Worm (Caenorhabditis elegans) whole organism, young adult: ENCODE measurements around the gene ttr-45.

Experiments used
- C06A6.2 ChIP-seq: fragments of 200-800 bp; sonication (Bioruptor generic); conservative IDR thresholded peaks from 2 replicates; pipeline ENCODE4 v1.3.6; 2022; ENCODE audit warnings: missing genetic modification characterization, missing compliant biosample characterization
- F10E7.11 ChIP-seq: sonication (generic microtip); optimal IDR thresholded peaks from 2 replicates; lab custom pipeline; 2017; ENCODE audit warnings: mild to moderate bottlenecking, missing genetic modification characterization, moderate library complexity, missing compliant biosample characterization
- F33H1.4 ChIP-seq: fragments of 200-800 bp; sonication (Bioruptor generic); IDR thresholded peaks from 2 replicates; pipeline ENCODE4 v1.3.6; 2022; ENCODE audit warnings: missing genetic modification reagents, missing genetic modification characterization, missing compliant biosample characterization
- Y56A3A.18 ChIP-seq: fragments of 200-800 bp; sonication (Bioruptor generic); IDR thresholded peaks from 2 replicates; pipeline ENCODE4 v1.3.6; 2022; ENCODE audit warnings: missing genetic modification reagents, missing genetic modification characterization, missing compliant biosample characterization
- akir-1 ChIP-seq: fragments of 200-800 bp; sonication (Bioruptor generic); optimal IDR thresholded peaks from 2 replicates; lab custom pipeline; 2018; ENCODE audit warnings: mild to moderate bottlenecking, missing genetic modification characterization, moderate library complexity, missing compliant biosample characterization
- ama-1 ChIP-seq, 3 experiments: fragments of 150-350 bp in 1 of 3; sonication (generic microtip) in 2 of 3; optimal IDR thresholded peaks; 2 replicates each; lab custom pipeline; 2014 to 2018; ENCODE audit warnings: missing biosample characterization in 2 of 3, missing genetic modification characterization in 2 of 3, missing genetic modification reagents in 2 of 3
- atf-7 ChIP-seq: sonication (generic microtip); optimal IDR thresholded peaks from 2 replicates; lab custom pipeline; 2017; ENCODE audit warnings: mild to moderate bottlenecking, missing genetic modification characterization, missing compliant biosample characterization
- attf-5 ChIP-seq: fragments of 200-800 bp; sonication (Bioruptor generic); optimal IDR thresholded peaks from 2 replicates; lab custom pipeline; 2018; ENCODE audit warnings: mild to moderate bottlenecking, missing genetic modification characterization, missing compliant biosample characterization
- attf-6 ChIP-seq: fragments of 200-800 bp; sonication (Bioruptor generic); IDR thresholded peaks from 2 replicates; pipeline ENCODE4 v1.3.6; 2022; ENCODE audit warnings: missing genetic modification reagents, missing genetic modification characterization, missing compliant biosample characterization
- bed-1 ChIP-seq: fragments of 200-800 bp; sonication (Bioruptor generic); IDR thresholded peaks from 2 replicates; pipeline ENCODE4 v1.3.6; 2022; ENCODE audit warnings: missing genetic modification reagents, missing genetic modification characterization, missing compliant biosample characterization
- cebp-1 ChIP-seq, 2 experiments: fragments of 200-800 bp in 1 of 2; sonication (Bioruptor generic) in 1 of 2; sonication (generic microtip) in 1 of 2; IDR thresholded peaks in 1 of 2; optimal IDR thresholded peaks in 1 of 2; 2 replicates each; pipeline versions ENCODE4 v1.3.6 to Lab custom; 2017 to 2022; ENCODE audit warnings: missing compliant biosample characterization in 2 of 2, missing genetic modification characterization in 2 of 2, mild to moderate bottlenecking in 1 of 2, missing genetic modification reagents in 1 of 2, moderate library complexity in 1 of 2
- ceh-40 ChIP-seq: fragments of 200-800 bp; sonication (Bioruptor generic); IDR thresholded peaks from 2 replicates; pipeline ENCODE4 v1.3.6; 2022; ENCODE audit warnings: missing genetic modification characterization, missing compliant biosample characterization
- ceh-91 ChIP-seq: fragments of 200-800 bp; sonication (Bioruptor generic); IDR thresholded peaks from 2 replicates; pipeline ENCODE4 v1.3.6; 2022; ENCODE audit warnings: missing genetic modification reagents, missing genetic modification characterization, missing compliant biosample characterization
- die-1 ChIP-seq: sonication (generic microtip); optimal IDR thresholded peaks from 2 replicates; lab custom pipeline; 2016; ENCODE audit warnings: missing genotype, mild to moderate bottlenecking, missing genetic modification characterization, missing compliant biosample characterization
- dox-1 ChIP-seq: fragments of 200-800 bp; sonication (Bioruptor generic); IDR thresholded peaks from 2 replicates; pipeline ENCODE4 v1.3.6; 2022; ENCODE audit warnings: missing genetic modification reagents, missing genetic modification characterization, missing compliant biosample characterization
- dpff-1 ChIP-seq: sonication (generic microtip); optimal IDR thresholded peaks from 2 replicates; lab custom pipeline; 2017; ENCODE audit warnings: mild to moderate bottlenecking, missing genetic modification characterization, missing compliant biosample characterization
- efl-1 ChIP-seq: fragments of 150-350 bp; optimal IDR thresholded peaks from 2 replicates; lab custom pipeline; 2014; ENCODE audit warnings: missing biosample characterization, missing genetic modification reagents, missing genetic modification characterization
- egl-18 ChIP-seq: fragments of 200-800 bp; sonication (Bioruptor generic); IDR thresholded peaks from 2 replicates; pipeline ENCODE4 v1.3.6; 2022; ENCODE audit warnings: missing genetic modification reagents, missing genetic modification characterization, missing compliant biosample characterization
- ekl-4 ChIP-seq: fragments of 200-800 bp; sonication (Bioruptor generic); IDR thresholded peaks from 2 replicates; pipeline ENCODE4 v1.3.6; 2022; ENCODE audit warnings: missing genetic modification reagents, missing genetic modification characterization, missing compliant biosample characterization
- ets-4 ChIP-seq: fragments of 200-800 bp; sonication (Bioruptor generic); optimal IDR thresholded peaks from 2 replicates; lab custom pipeline; 2018; ENCODE audit warnings: mild to moderate bottlenecking, missing genetic modification characterization, missing compliant biosample characterization
- hlh-12 ChIP-seq: sonication (generic microtip); optimal IDR thresholded peaks from 2 replicates; lab custom pipeline; 2016; ENCODE audit warnings: missing genetic modification characterization, missing compliant biosample characterization
- lag-1 ChIP-seq: fragments of 200-800 bp; sonication (Bioruptor generic); IDR thresholded peaks from 2 replicates; pipeline ENCODE4 v1.3.6; 2022; ENCODE audit warnings: missing genetic modification reagents, missing genetic modification characterization, missing compliant biosample characterization
- let-607 ChIP-seq, 2 experiments: fragments of 200-800 bp in 1 of 2; sonication (Bioruptor generic) in 1 of 2; sonication (generic microtip) in 1 of 2; optimal IDR thresholded peaks; 2 replicates each; lab custom pipeline; 2016 to 2018; ENCODE audit warnings: mild to moderate bottlenecking in 2 of 2, missing compliant biosample characterization in 2 of 2, missing genetic modification characterization in 2 of 2, moderate library complexity in 2 of 2, missing genotype in 1 of 2
- lin-26 ChIP-seq: fragments of 200-800 bp; sonication (Bioruptor generic); IDR thresholded peaks from 2 replicates; pipeline ENCODE4 v1.3.6; 2022; ENCODE audit warnings: missing genetic modification reagents, missing genetic modification characterization, missing compliant biosample characterization
- lin-40 ChIP-seq: sonication (generic microtip); optimal IDR thresholded peaks from 2 replicates; lab custom pipeline; 2016; ENCODE audit warnings: missing genetic modification characterization, mild to moderate bottlenecking, missing compliant biosample characterization, missing genotype, missing genetic modification reagents
- madf-10 ChIP-seq: sonication (generic microtip); optimal IDR thresholded peaks from 2 replicates; lab custom pipeline; 2016; ENCODE audit warnings: mild to moderate bottlenecking, missing genetic modification characterization, missing compliant biosample characterization
- madf-3 ChIP-seq: fragments of 200-800 bp; sonication (Bioruptor generic); IDR thresholded peaks from 2 replicates; pipeline ENCODE4 v1.3.6; 2022; ENCODE audit warnings: missing genetic modification reagents, missing genetic modification characterization, missing compliant biosample characterization
- mcd-1 ChIP-seq: fragments of 200-800 bp; sonication (Bioruptor generic); IDR thresholded peaks from 2 replicates; pipeline ENCODE4 v1.3.6; 2022; ENCODE audit warnings: missing genetic modification reagents, missing genetic modification characterization, missing compliant biosample characterization
- mel-28 ChIP-seq: sonication (generic microtip); optimal IDR thresholded peaks from 2 replicates; lab custom pipeline; 2016; ENCODE audit warnings: borderline replicate concordance, mild to moderate bottlenecking, missing genetic modification characterization, missing compliant biosample characterization
- mes-4 ChIP-seq: sonication (generic microtip); optimal IDR thresholded peaks from 2 replicates; lab custom pipeline; 2016; ENCODE audit warnings: missing genotype, missing genetic modification characterization, missing compliant biosample characterization
- nfya-1 ChIP-seq: sonication (generic microtip); optimal IDR thresholded peaks from 2 replicates; lab custom pipeline; 2017; ENCODE audit warnings: antibody characterized with exemption, missing compliant biosample characterization, missing genetic modification characterization, borderline replicate concordance; ENCODE audit not compliant: insufficient read depth
- nhr-80 ChIP-seq: sonication (generic microtip); optimal IDR thresholded peaks from 2 replicates; lab custom pipeline; 2016; ENCODE audit warnings: missing genetic modification characterization, missing compliant biosample characterization
- nhr-90 ChIP-seq: sonication (generic microtip); optimal IDR thresholded peaks from 2 replicates; lab custom pipeline; 2016; ENCODE audit warnings: missing genotype, mild to moderate bottlenecking, missing genetic modification characterization, missing compliant biosample characterization
- pha-4 ChIP-seq: fragments of 150-350 bp; sonication (generic microtip); optimal IDR thresholded peaks from 2 replicates; lab custom pipeline; 2014; ENCODE audit warnings: missing biosample characterization, missing genetic modification reagents, missing genetic modification characterization
- repo-1 ChIP-seq: sonication (generic microtip); optimal IDR thresholded peaks from 2 replicates; lab custom pipeline; 2017; ENCODE audit warnings: mild to moderate bottlenecking, missing genetic modification characterization, missing compliant biosample characterization
- sdz-38 ChIP-seq: sonication (generic microtip); optimal IDR thresholded peaks from 2 replicates; lab custom pipeline; 2016; ENCODE audit warnings: missing genotype, missing genetic modification characterization, missing compliant biosample characterization
- snpc-1.3 ChIP-seq: sonication (generic microtip); optimal IDR thresholded peaks from 2 replicates; lab custom pipeline; 2017; ENCODE audit warnings: missing genetic modification characterization, mild to moderate bottlenecking, missing compliant biosample characterization, antibody characterized with exemption, moderate library complexity, missing genotype, missing genetic modification reagents; ENCODE audit not compliant: insufficient read depth
- snpc-3.4 ChIP-seq: sonication (generic microtip); optimal IDR thresholded peaks from 2 replicates; lab custom pipeline; 2017; ENCODE audit warnings: missing genetic modification characterization, mild to moderate bottlenecking, missing compliant biosample characterization, antibody characterized with exemption, moderate library complexity, missing genotype, missing genetic modification reagents
- snpc-4 ChIP-seq, 5 experiments: fragments of 150-350 bp in 1 of 5; sonication (generic microtip) in 4 of 5; optimal IDR thresholded peaks; 2 replicates each; lab custom pipeline; 2014 to 2018; ENCODE audit warnings: missing genetic modification characterization in 5 of 5, missing biosample characterization in 3 of 5, antibody characterized with exemption in 2 of 5, mild to moderate bottlenecking in 2 of 5, missing compliant biosample characterization in 2 of 5, missing genotype in 2 of 5, moderate library complexity in 2 of 5, missing genetic modification reagents in 1 of 5
- tbp1 ChIP-seq: fragments of 200-800 bp; sonication (Bioruptor generic); optimal IDR thresholded peaks from 2 replicates; lab custom pipeline; 2018; ENCODE audit warnings: mild to moderate bottlenecking, missing genetic modification characterization, missing compliant biosample characterization
- tlf-1 ChIP-seq: fragments of 200-800 bp; sonication (Bioruptor generic); optimal IDR thresholded peaks from 2 replicates; lab custom pipeline; 2018; ENCODE audit warnings: mild to moderate bottlenecking, missing genetic modification characterization, missing compliant biosample characterization
- unc-130 ChIP-seq: sonication (generic microtip); optimal IDR thresholded peaks from 2 replicates; lab custom pipeline; 2016; ENCODE audit warnings: missing genetic modification reagents, missing genetic modification characterization, missing compliant biosample characterization
- unc-62 ChIP-seq: fragments of 150-350 bp; optimal IDR thresholded peaks from 2 replicates; lab custom pipeline; 2014; ENCODE audit warnings: missing biosample characterization, missing genetic modification reagents, missing genetic modification characterization
- xnd-1 ChIP-seq: sonication (generic microtip); optimal IDR thresholded peaks from 2 replicates; lab custom pipeline; 2016; ENCODE audit warnings: missing genotype, missing genetic modification reagents, missing genetic modification characterization, missing compliant biosample characterization
- ztf-22 ChIP-seq: fragments of 200-800 bp; sonication (Bioruptor generic); optimal IDR thresholded peaks from 2 replicates; lab custom pipeline; 2018; ENCODE audit warnings: mild to moderate bottlenecking, missing genetic modification characterization, moderate library complexity, missing compliant biosample characterization
- ztf-26 ChIP-seq: sonication (generic microtip); optimal IDR thresholded peaks from 2 replicates; lab custom pipeline; 2017; ENCODE audit warnings: missing genetic modification characterization, missing compliant biosample characterization

The ttr-45 gene

DNA sequence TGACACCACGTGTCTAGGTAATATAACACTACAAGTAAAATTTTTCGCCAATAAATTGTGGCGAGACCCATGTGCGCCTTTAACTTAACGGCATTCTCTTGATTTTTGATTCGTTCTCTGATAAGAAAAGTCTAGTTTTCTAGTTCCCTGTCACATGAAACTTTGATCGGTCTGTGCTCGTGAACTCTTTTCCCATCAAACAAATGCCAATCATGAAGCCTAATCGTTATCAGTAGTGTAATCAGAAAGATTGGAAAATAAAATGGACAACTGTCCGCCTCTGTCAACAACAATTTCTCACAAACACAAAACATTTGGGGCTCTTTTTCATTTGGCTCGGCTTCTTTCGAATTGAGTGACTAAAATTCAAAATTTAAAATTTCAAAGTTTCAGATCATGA, at the start of gene ttr-45:
TSS of gene ttr-45 (plus strand) at position 385 of the 400 bp plus-strand sequence.
- no peak for TF ChIP-seq snpc-1.3 (tag; lab: Kevin White, UChicago)
- TF ChIP-seq ets-4 (GFP tag; lab: Kevin White, UChicago), result peak; percentile 19
- no peak for TF ChIP-seq repo-1 (tag; lab: Kevin White, UChicago)
- TF ChIP-seq nhr-80, result peak; percentile 94
- TF ChIP-seq unc-62 (GFP tag; lab: Kevin White, UChicago), result peak; percentile 74
- no peak for TF ChIP-seq ztf-26
- 0 out of 2 replicates have a peak, but pooled peaks have one; percentile 22 for TF ChIP-seq ekl-4 (GFP tag; lab: Robert Waterston, UW)
- no peak for TF ChIP-seq cebp-1 (GFP tag; IDR thresholded peaks at IDR 0.05; lab: Robert Waterston, UW)
- TF ChIP-seq cebp-1 (tag; optimal IDR thresholded peaks at IDR 0.05; lab: Kevin White, UChicago), result peak; percentile 53
- no peak for TF ChIP-seq ama-1 (optimal IDR thresholded peaks at IDR 0.05; lab: Kevin White, UChicago)
- TF ChIP-seq ama-1 (GFP tag; optimal IDR thresholded peaks at IDR 0.05; lab: Kevin White, UChicago), result no peak
- TF ChIP-seq nfya-1 (tag; lab: Kevin White, UChicago), result no peak
- peak; percentile 50 for TF ChIP-seq atf-7
- TF ChIP-seq mel-28, result no peak
- peak; percentile 52 for TF ChIP-seq tlf-1
- peak; percentile 27 for TF ChIP-seq tbp1
- TF ChIP-seq ztf-22 (GFP tag; lab: Kevin White, UChicago), result peak; percentile 48
- no peak for TF ChIP-seq madf-3
- TF ChIP-seq pha-4 (tag; lab: Kevin White, UChicago), result peak; percentile 65
- peak; percentile 28 to 58 for TF ChIP-seq let-607 (tag; optimal IDR thresholded peaks at IDR 0.05; lab: Kevin White, UChicago)
- TF ChIP-seq snpc-4 (GFP tag; optimal IDR thresholded peaks at IDR 0.05; lab: Kevin White, UChicago), result no peak
- TF ChIP-seq snpc-4 (tag; optimal IDR thresholded peaks at IDR 0.05; lab: Kevin White, UChicago), result no peak
- TF ChIP-seq madf-10 (tag; lab: Kevin White, UChicago), result peak; percentile 36
- 0 out of 2 replicates have a peak, but pooled peaks have one; percentile 12 for TF ChIP-seq Y56A3A.18 (GFP tag; lab: Robert Waterston, UW)
- TF ChIP-seq attf-6, result no peak
- peak; percentile 5 for TF ChIP-seq nhr-90 (tag; lab: Kevin White, UChicago)
- 0 out of 2 replicates have a peak, but pooled peaks have one; percentile 25 for TF ChIP-seq dox-1 (GFP tag; lab: Robert Waterston, UW)
- peak; percentile 43 for TF ChIP-seq attf-5 (GFP tag; lab: Kevin White, UChicago)
- peak; percentile 44 for TF ChIP-seq lin-40 (tag; lab: Kevin White, UChicago)
- TF ChIP-seq C06A6.2, result no peak
- no peak for TF ChIP-seq die-1

DNA sequence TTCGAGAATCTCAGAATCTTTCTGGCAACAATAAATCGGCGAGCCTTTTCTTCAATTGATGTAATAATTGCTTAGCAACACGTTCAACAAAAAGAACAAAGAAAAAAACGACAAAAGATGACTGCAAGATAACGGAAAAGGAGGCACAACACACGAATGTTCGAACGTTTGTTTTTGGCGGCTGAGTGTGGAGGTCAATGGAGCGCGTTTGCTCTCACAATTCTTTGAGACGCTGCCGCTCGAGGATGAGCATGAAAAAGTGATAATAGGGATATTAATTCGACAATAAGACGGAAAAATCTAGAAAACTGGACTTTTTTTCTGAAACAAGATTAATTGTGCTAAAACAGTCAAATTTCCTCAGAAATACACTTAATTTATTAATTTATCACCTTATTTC, 48.1 kb upstream of the ttr-45 start:
- TF ChIP-seq hlh-12 (tag; lab: Kevin White, UChicago) (no peak), attf-6 (no peak), mcd-1 (GFP tag; lab: Robert Waterston, UW) (peak; percentile 74), efl-1 (GFP tag; lab: Kevin White, UChicago) (peak; percentile 26)

DNA sequence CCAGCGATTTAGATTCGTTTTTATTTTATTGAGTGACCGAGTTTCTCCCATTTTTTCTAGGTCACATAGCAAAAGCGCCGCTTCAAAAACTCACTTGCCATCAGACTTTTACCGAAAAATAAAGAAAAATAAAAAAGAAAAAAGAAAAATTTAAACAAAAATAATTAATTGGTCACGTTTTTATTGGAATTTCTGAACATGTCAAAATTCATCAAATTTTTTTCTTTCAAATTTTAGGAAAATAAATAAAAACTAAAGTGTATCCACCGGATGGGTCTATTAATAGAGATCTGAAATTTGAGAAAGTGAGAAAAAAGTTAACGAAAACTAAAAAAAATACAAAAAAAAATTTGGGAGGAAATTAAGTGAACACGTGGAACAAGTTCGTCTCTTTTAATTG, 44.5 kb upstream of the ttr-45 start, which contains the start of gene C48D1.9:
TSS of gene C48D1.9 (minus strand) at position 101 of the 400 bp plus-strand sequence.
- no peak for TF ChIP-seq unc-130
- no peak for TF ChIP-seq ceh-40
- no peak for TF ChIP-seq ceh-91 (GFP tag; lab: Robert Waterston, UW)
- no peak for TF ChIP-seq mes-4
- TF ChIP-seq lin-26 (GFP tag; lab: Robert Waterston, UW), result no peak
- TF ChIP-seq sdz-38 (tag; lab: Kevin White, UChicago), result no peak
- TF ChIP-seq F10E7.11 (tag; lab: Kevin White, UChicago), result no peak
- no peak for TF ChIP-seq egl-18 (GFP tag; lab: Robert Waterston, UW)
- no peak for TF ChIP-seq dpff-1 (tag; lab: Kevin White, UChicago)
- no peak for TF ChIP-seq snpc-3.4 (tag; lab: Kevin White, UChicago)
- no peak for TF ChIP-seq xnd-1
- TF ChIP-seq lag-1 (GFP tag; lab: Robert Waterston, UW), result no peak
- no peak for TF ChIP-seq akir-1
- no peak for TF ChIP-seq ztf-22 (GFP tag; lab: Kevin White, UChicago)
- no peak for TF ChIP-seq F33H1.4
- no peak for TF ChIP-seq mel-28
- TF ChIP-seq atf-7, result no peak
- TF ChIP-seq bed-1 (GFP tag; lab: Robert Waterston, UW), result no peak
